Worm (Caenorhabditis elegans): Measurements from ENCODE around the gene W06A7.4.

ce11 chrV:14832789-14833187, 8.6 kb downstream of the W06A7.4 start:
- TF ChIP-seq ceh-9 (tag; optimal IDR thresholded peaks at IDR 0.05), result no peak
- no peak for TF ChIP-seq ceh-22 (tag; optimal IDR thresholded peaks at IDR 0.05)
- no peak for TF ChIP-seq pqm-1 (tag; optimal IDR thresholded peaks at IDR 0.05)
- no peak for TF ChIP-seq ama-1 (optimal IDR thresholded peaks at IDR 0.05)
- no peak for TF ChIP-seq nhr-232 (tag; optimal IDR thresholded peaks at IDR 0.05)
- TF ChIP-seq pha-4 (tag; optimal IDR thresholded peaks at IDR 0.05), result no peak
- TF ChIP-seq ztf-16 (tag; optimal IDR thresholded peaks at IDR 0.05), result no peak
- TF ChIP-seq hlh-30 (tag; optimal IDR thresholded peaks at IDR 0.05; ENCODE audit: insufficient read depth), result no peak
